Fruit fly (Drosophila melanogaster) whole organism, embryonic: ENCODE results near the gene Non3.

Experiments used
- ATbp ChIP-seq: fragments of 200-800 bp; sonication (Bioruptor generic); optimal IDR thresholded peaks from 2 replicates; lab custom pipeline; 2017; ENCODE audit warnings: missing biosample characterization, mild to moderate bottlenecking, missing genetic modification characterization, missing genetic modification reagents
- Aef1 ChIP-seq: fragments of 200-800 bp; sonication (Bioruptor generic); IDR thresholded peaks from 3 replicates; pipeline ENCODE4 v1.3.6; 2022; ENCODE audit warnings: missing biosample characterization, missing genetic modification characterization
- Asciz ChIP-seq: fragments of 200-800 bp; sonication (Bioruptor generic); optimal IDR thresholded peaks from 2 replicates; lab custom pipeline; 2017; ENCODE audit warnings: missing biosample characterization, mild to moderate bottlenecking, missing genetic modification characterization, missing genetic modification reagents
- BEAF-32 ChIP-seq: fragments of 200-800 bp; sonication (Bioruptor generic); optimal IDR thresholded peaks from 3 replicates; lab custom pipeline; 2017; ENCODE audit warnings: missing biosample characterization, missing genetic modification characterization, mild to moderate bottlenecking, moderate library complexity, missing genetic modification reagents
- C15 ChIP-seq: fragments of 200-800 bp; sonication (Bioruptor generic); IDR thresholded peaks from 3 replicates; pipeline ENCODE4 v1.3.6; 2022; ENCODE audit warnings: missing biosample characterization, missing genetic modification characterization
- CG1024 ChIP-seq: fragments of 200-800 bp; sonication (Bioruptor generic); IDR thresholded peaks from 2 replicates; pipeline ENCODE4 v1.3.6; 2022; ENCODE audit warnings: missing biosample characterization, missing genetic modification characterization
- CG10431 ChIP-seq: fragments of 200-800 bp; sonication (Bioruptor generic); optimal IDR thresholded peaks from 3 replicates; lab custom pipeline; 2018; ENCODE audit warnings: missing biosample characterization, mild to moderate bottlenecking, missing genetic modification characterization
- CG12155 ChIP-seq: fragments of 200-800 bp; sonication (Bioruptor generic); optimal IDR thresholded peaks from 3 replicates; lab custom pipeline; 2016; ENCODE audit warnings: missing biosample characterization, missing genetic modification characterization
- CG12391 ChIP-seq: fragments of 200-800 bp; sonication (Bioruptor generic); optimal IDR thresholded peaks from 3 replicates; lab custom pipeline; 2018; ENCODE audit warnings: missing biosample characterization, mild to moderate bottlenecking, missing genetic modification characterization, moderate library complexity
- CG13775 ChIP-seq: fragments of 200-800 bp; sonication (Bioruptor generic); optimal IDR thresholded peaks from 3 replicates; lab custom pipeline; 2017; ENCODE audit warnings: missing biosample characterization, mild to moderate bottlenecking, missing genetic modification characterization
- CG14441 ChIP-seq: fragments of 200-800 bp; sonication (Bioruptor generic); IDR thresholded peaks from 2 replicates; pipeline ENCODE4 v1.3.6; 2022; ENCODE audit warnings: missing biosample characterization, missing genetic modification characterization
- CG15073 ChIP-seq: fragments of 200-800 bp; sonication (Bioruptor generic); optimal IDR thresholded peaks from 2 replicates; lab custom pipeline; 2016; ENCODE audit warnings: missing biosample characterization, missing genetic modification characterization
- CG17328 ChIP-seq: fragments of 200-800 bp; sonication (Bioruptor generic); IDR thresholded peaks from 2 replicates; pipeline ENCODE4 v1.3.6; 2022; ENCODE audit warnings: missing biosample characterization, missing genetic modification characterization
- CG17385 ChIP-seq: fragments of 200-800 bp; sonication (Bioruptor generic); optimal IDR thresholded peaks from 3 replicates; lab custom pipeline; 2018; ENCODE audit warnings: missing biosample characterization, mild to moderate bottlenecking, missing genetic modification characterization
- CG17568 ChIP-seq: fragments of 200-800 bp; sonication (Bioruptor generic); optimal IDR thresholded peaks from 2 replicates; lab custom pipeline; 2018; ENCODE audit warnings: missing biosample characterization, mild to moderate bottlenecking, missing genetic modification characterization, moderate library complexity
- CG1792 ChIP-seq: fragments of 200-800 bp; sonication (Bioruptor generic); optimal IDR thresholded peaks from 2 replicates; lab custom pipeline; 2016; ENCODE audit warnings: missing biosample characterization, missing genetic modification characterization
- CG18599 ChIP-seq: fragments of 200-800 bp; sonication (Bioruptor generic); optimal IDR thresholded peaks from 3 replicates; lab custom pipeline; 2017; ENCODE audit warnings: missing biosample characterization, missing genetic modification characterization, mild to moderate bottlenecking, moderate library complexity, missing genetic modification reagents
- CG2120 ChIP-seq: fragments of 200-800 bp; sonication (Bioruptor generic); optimal IDR thresholded peaks from 3 replicates; lab custom pipeline; 2016; ENCODE audit warnings: missing biosample characterization, missing genetic modification characterization
- CG31365 ChIP-seq: fragments of 200-800 bp; sonication (Bioruptor generic); optimal IDR thresholded peaks from 2 replicates; lab custom pipeline; 2018; ENCODE audit warnings: missing biosample characterization, mild to moderate bottlenecking, missing genetic modification characterization
- CG4404 ChIP-seq: fragments of 200-800 bp; sonication (Bioruptor generic); IDR thresholded peaks from 2 replicates; pipeline ENCODE4 v1.3.6; 2022; ENCODE audit warnings: missing biosample characterization, missing genetic modification characterization
- CG5245 ChIP-seq: fragments of 200-800 bp; sonication (Bioruptor generic); optimal IDR thresholded peaks from 3 replicates; lab custom pipeline; 2016; ENCODE audit warnings: missing biosample characterization, missing genetic modification characterization
- CG6765 ChIP-seq: fragments of 200-800 bp; sonication (Bioruptor generic); optimal IDR thresholded peaks from 3 replicates; lab custom pipeline; 2017; ENCODE audit warnings: missing biosample characterization, mild to moderate bottlenecking, missing genetic modification characterization
- CG8089 ChIP-seq: fragments of 200-800 bp; sonication (Bioruptor generic); optimal IDR thresholded peaks from 3 replicates; lab custom pipeline; 2016; ENCODE audit warnings: missing biosample characterization, missing genetic modification characterization
- E2f2 ChIP-seq: fragments of 200-800 bp; sonication (Bioruptor generic); IDR thresholded peaks from 2 replicates; pipeline ENCODE4 v1.3.6; 2022; ENCODE audit warnings: missing biosample characterization, missing genetic modification characterization
- Ets65A ChIP-seq: fragments of 200-800 bp; sonication (Bioruptor generic); peaks from one replicate; lab custom pipeline; 2016; ENCODE audit warnings: missing biosample characterization, missing genetic modification characterization
- HLH4C ChIP-seq: fragments of 200-800 bp; sonication (Bioruptor generic); IDR thresholded peaks from 3 replicates; pipeline ENCODE4 v1.3.6; 2022; ENCODE audit warnings: missing biosample characterization, missing genetic modification characterization; ENCODE audit not compliant: partially characterized antibody
- Lpt ChIP-seq: fragments of >200 bp; optimal IDR thresholded peaks from 2 replicates; lab custom pipeline; 2018; ENCODE audit warnings: missing biosample characterization, missing genetic modification characterization
- Mad ChIP-seq: fragments of 200-800 bp; sonication (Bioruptor generic); optimal IDR thresholded peaks from 2 replicates; lab custom pipeline; 2016; ENCODE audit warnings: missing biosample characterization, missing genetic modification characterization
- Max ChIP-seq: fragments of 200-800 bp; sonication (Bioruptor generic); optimal IDR thresholded peaks from 2 replicates; lab custom pipeline; 2016; ENCODE audit warnings: missing biosample characterization, mild to moderate bottlenecking, missing genetic modification characterization
- Six4 ChIP-seq: fragments of 200-800 bp; sonication (Bioruptor generic); optimal IDR thresholded peaks from 2 replicates; lab custom pipeline; 2016; ENCODE audit warnings: missing biosample characterization, missing genetic modification characterization
- Sox102F ChIP-seq: fragments of 200-800 bp; sonication (Bioruptor generic); optimal IDR thresholded peaks from 2 replicates; lab custom pipeline; 2018; ENCODE audit warnings: missing biosample characterization, mild to moderate bottlenecking, missing genetic modification characterization, moderate library complexity
- Usf ChIP-seq: fragments of 200-800 bp; sonication (Bioruptor generic); optimal IDR thresholded peaks from 2 replicates; lab custom pipeline; 2017; ENCODE audit warnings: missing genotype, missing biosample characterization, missing genetic modification characterization
- amos ChIP-seq: fragments of 200-800 bp; sonication (Bioruptor generic); IDR thresholded peaks from 2 replicates; pipeline ENCODE4 v1.3.6; 2022; ENCODE audit warnings: missing biosample characterization, missing genetic modification characterization; ENCODE audit not compliant: partially characterized antibody
- chinmo ChIP-seq: fragments of 200-800 bp; sonication (Bioruptor generic); IDR thresholded peaks from 4 replicates; pipeline ENCODE4 v1.3.6; 2022; ENCODE audit warnings: missing biosample characterization, missing genetic modification characterization; ENCODE audit not compliant: partially characterized antibody
- emc ChIP-seq: fragments of 200-800 bp; sonication (Bioruptor generic); optimal IDR thresholded peaks from 2 replicates; lab custom pipeline; 2016; ENCODE audit warnings: missing biosample characterization, missing genetic modification characterization
- en ChIP-seq: fragments of 200-800 bp; sonication (Bioruptor generic); optimal IDR thresholded peaks from 2 replicates; lab custom pipeline; 2016; ENCODE audit warnings: missing biosample characterization, missing genetic modification characterization
- ewg ChIP-seq: fragments of 200-800 bp; sonication (Bioruptor generic); optimal IDR thresholded peaks from 3 replicates; lab custom pipeline; 2017; ENCODE audit warnings: mild to moderate bottlenecking, missing biosample characterization, missing genetic modification reagents, missing genetic modification characterization
- exex ChIP-seq: fragments of 200-800 bp; sonication (Bioruptor generic); optimal IDR thresholded peaks from 4 replicates; lab custom pipeline; 2018; ENCODE audit warnings: missing biosample characterization, mild to moderate bottlenecking, missing genetic modification characterization, moderate library complexity
- gce ChIP-seq: fragments of 200-800 bp; sonication (Bioruptor generic); IDR thresholded peaks from 3 replicates; pipeline ENCODE4 v1.3.6; 2022; ENCODE audit warnings: missing biosample characterization, missing genetic modification characterization
- gcm ChIP-seq: fragments of 200-800 bp; sonication (Bioruptor generic); optimal IDR thresholded peaks from 2 replicates; lab custom pipeline; 2019; ENCODE audit warnings: missing biosample characterization, mild to moderate bottlenecking, missing genetic modification characterization, moderate library complexity
- gfzf ChIP-seq: fragments of 200-800 bp; sonication (Bioruptor generic); optimal IDR thresholded peaks from 2 replicates; lab custom pipeline; 2016; ENCODE audit warnings: missing biosample characterization, mild to moderate bottlenecking, missing genetic modification characterization, moderate library complexity
- hth ChIP-seq: fragments of >200 bp; optimal IDR thresholded peaks from 2 replicates; lab custom pipeline; 2017; ENCODE audit warnings: inconsistent platforms
- kah ChIP-seq: fragments of 200-800 bp; sonication (Bioruptor generic); optimal IDR thresholded peaks from 2 replicates; lab custom pipeline; 2018; ENCODE audit warnings: missing biosample characterization, mild to moderate bottlenecking, missing genetic modification characterization
- onecut ChIP-seq: fragments of 200-800 bp; sonication (Bioruptor generic); IDR thresholded peaks from 2 replicates; pipeline ENCODE4 v1.3.6; 2022; ENCODE audit warnings: missing biosample characterization, missing genetic modification characterization
- sc ChIP-seq, 3 experiments: fragments of >200 bp in 2 of 3; fragments of 200-800 bp in 1 of 3; sonication (Bioruptor generic) in 1 of 3; optimal IDR thresholded peaks; 2 replicates in 2 of 3; 3 replicates in 1 of 3; lab custom pipeline; 2017; ENCODE audit warnings: mild to moderate bottlenecking in 1 of 3, missing biosample characterization in 1 of 3, missing genetic modification characterization in 1 of 3, missing genetic modification reagents in 1 of 3
- schlank ChIP-seq: fragments of 200-800 bp; sonication (Bioruptor generic); optimal IDR thresholded peaks from 2 replicates; lab custom pipeline; 2018; ENCODE audit warnings: missing biosample characterization, mild to moderate bottlenecking, missing genetic modification characterization
- sens-2 ChIP-seq: fragments of 200-800 bp; sonication (Bioruptor generic); IDR thresholded peaks from 2 replicates; pipeline ENCODE4 v1.3.6; 2022; ENCODE audit warnings: missing biosample characterization, missing genetic modification characterization
- tio ChIP-seq: fragments of 200-800 bp; sonication (Bioruptor generic); optimal IDR thresholded peaks from 2 replicates; lab custom pipeline; 2017; ENCODE audit warnings: missing biosample characterization, missing genetic modification characterization, inconsistent platforms
- tll ChIP-seq, 2 experiments: fragments of 200-800 bp in 1 of 2; fragments of >200 bp in 1 of 2; sonication (Bioruptor generic) in 1 of 2; optimal IDR thresholded peaks; 2 replicates each; lab custom pipeline; 2017 to 2019; ENCODE audit warnings: missing biosample characterization in 2 of 2, missing genetic modification characterization in 2 of 2, mild to moderate bottlenecking in 1 of 2, moderate library complexity in 1 of 2
- vvl ChIP-seq: fragments of 200-800 bp; sonication (Bioruptor generic); IDR thresholded peaks from 2 replicates; pipeline ENCODE4 v1.3.6; 2022; ENCODE audit warnings: missing biosample characterization, missing genetic modification characterization
- wek ChIP-seq: fragments of 200-800 bp; sonication (Bioruptor generic); optimal IDR thresholded peaks from 3 replicates; lab custom pipeline; 2018; ENCODE audit warnings: missing biosample characterization, mild to moderate bottlenecking, missing genetic modification characterization, moderate library complexity

Gene Non3

dm6 chr3R:18215900-18216299 lies 7.6 kb upstream of the Non3 start, which contains the start of gene CG14314:
CG14314 (plus strand) TSS chr3R:18216142.
- TF ChIP-seq Sox102F (no peak), Ets65A (GFP tag; lab: Kevin White, UChicago) (peak; percentile 95), Asciz (GFP tag; lab: Kevin White, UChicago) (no peak), emc (no peak), C15 (GFP tag; lab: Robert Waterston, UW) (no peak), schlank (tag; lab: Kevin White, UChicago) (no peak), CG1024 (no peak), sc (optimal IDR thresholded peaks at IDR 0.05; lab: Kevin White, UChicago) (no peak), sc (GFP tag; optimal IDR thresholded peaks at IDR 0.05; lab: Kevin White, UChicago) (no peak), CG15073 (GFP tag; lab: Kevin White, UChicago) (no peak), E2f2 (GFP tag; lab: Robert Waterston, UW) (peak; percentile 14), amos (GFP tag; lab: Robert Waterston, UW) (peak; percentile 67; the same call in 1 of the 2 replicates), chinmo (no peak), wek (no peak), Max (no peak), CG14441 (GFP tag; lab: Robert Waterston, UW) (no peak), CG12391 (tag; lab: Kevin White, UChicago) (no peak), CG13775 (GFP tag; lab: Kevin White, UChicago) (no peak), Mad (GFP tag; lab: Kevin White, UChicago) (no peak), Aef1 (GFP tag; lab: Robert Waterston, UW) (no peak), vvl (GFP tag; lab: Robert Waterston, UW) (no peak), hth (lab: Kevin White, UChicago) (no peak), CG1792 (GFP tag; lab: Kevin White, UChicago) (no peak), HLH4C (no peak), ewg (GFP tag; lab: Kevin White, UChicago) (peak; percentile 92), CG18599 (no peak), CG5245 (no peak), CG8089 (GFP tag; lab: Kevin White, UChicago) (no peak), CG17385 (GFP tag; lab: Kevin White, UChicago) (peak; percentile 53), gfzf (no peak), gce (GFP tag; lab: Robert Waterston, UW) (no peak), CG12155 (GFP tag; lab: Kevin White, UChicago) (no peak), Six4 (GFP tag; lab: Kevin White, UChicago) (no peak), CG17328 (GFP tag; lab: Robert Waterston, UW) (no peak), sens-2 (no peak), CG2120 (GFP tag; lab: Kevin White, UChicago) (no peak), Lpt (GFP tag; lab: Kevin White, UChicago) (no peak), exex (tag; lab: Kevin White, UChicago) (no peak), ATbp (GFP tag; lab: Kevin White, UChicago) (no peak), Usf (GFP tag; lab: Kevin White, UChicago) (no peak), CG4404 (GFP tag; lab: Robert Waterston, UW) (no peak), en (GFP tag; lab: Kevin White, UChicago) (no peak), CG6765 (no peak), CG10431 (GFP tag; lab: Kevin White, UChicago) (no peak), onecut (GFP tag; lab: Robert Waterston, UW) (peak; percentile 93), kah (no peak), CG31365 (tag; lab: Kevin White, UChicago) (no peak), gcm (GFP tag; lab: Kevin White, UChicago) (no peak), CG17568 (GFP tag; lab: Kevin White, UChicago) (no peak), BEAF-32 (GFP tag; lab: Kevin White, UChicago) (peak; percentile 30), tll (GFP tag; optimal IDR thresholded peaks at IDR 0.05; lab: Kevin White, UChicago) (no peak), tio (GFP tag; lab: Kevin White, UChicago) (no peak)
